Worm (Caenorhabditis elegans) whole organism, early embryonic: ENCODE measurements around the gene C49F8.14.

Experiments used
- ama-1 ChIP-seq: fragments of 150-350 bp; optimal IDR thresholded peaks from 2 replicates; lab custom pipeline; 2014
- ceh-13 ChIP-seq: fragments of 200-800 bp; sonication (Bioruptor generic); optimal IDR thresholded peaks from 2 replicates; lab custom pipeline; 2018; ENCODE audit warnings: mild to moderate bottlenecking, missing genetic modification characterization, missing compliant biosample characterization
- ceh-36 ChIP-seq: sonication (generic microtip); optimal IDR thresholded peaks from 2 replicates; lab custom pipeline; 2016; ENCODE audit warnings: missing genetic modification characterization, inconsistent platforms, missing compliant biosample characterization
- ets-7 ChIP-seq: sonication (generic microtip); optimal IDR thresholded peaks from 2 replicates; lab custom pipeline; 2016; ENCODE audit warnings: missing genotype, missing genetic modification characterization, missing compliant biosample characterization
- flt-1 ChIP-seq: fragments of 200-800 bp; sonication (Bioruptor generic); IDR thresholded peaks from 2 replicates; pipeline ENCODE4 v1.3.6; 2022; ENCODE audit warnings: missing genetic modification characterization, missing compliant biosample characterization
- hnd-1 ChIP-seq: sonication (generic microtip); optimal IDR thresholded peaks from 2 replicates; lab custom pipeline; 2016; ENCODE audit warnings: missing genetic modification characterization, missing compliant biosample characterization
- pes-1 ChIP-seq: fragments of 200-800 bp; sonication (Bioruptor generic); IDR thresholded peaks from 2 replicates; pipeline ENCODE4 v1.3.6; 2022; ENCODE audit warnings: missing genetic modification reagents, missing genetic modification characterization, missing compliant biosample characterization
- tbx-37 ChIP-seq: fragments of 200-800 bp; sonication (Bioruptor generic); conservative IDR thresholded peaks from 2 replicates; pipeline ENCODE4 v1.3.6; 2022; ENCODE audit warnings: missing genetic modification reagents, missing genetic modification characterization, missing compliant biosample characterization
- tra-4 ChIP-seq: sonication (generic microtip); optimal IDR thresholded peaks from 2 replicates; lab custom pipeline; 2017; ENCODE audit warnings: missing genetic modification characterization, missing compliant biosample characterization

- TF ChIP-seq ama-1 (lab: Kevin White, UChicago), result no peak
- TF ChIP-seq hnd-1 (tag; lab: Kevin White, UChicago), result no peak
- no peak for TF ChIP-seq tbx-37 (GFP tag; lab: Robert Waterston, UW)
- no peak for TF ChIP-seq tra-4 (tag; lab: Kevin White, UChicago)
- TF ChIP-seq pes-1, result no peak
- TF ChIP-seq flt-1 (GFP tag; lab: Robert Waterston, UW), result no peak
- no peak for TF ChIP-seq ceh-13
- TF ChIP-seq ets-7 (tag; lab: Kevin White, UChicago), result no peak
- no peak for TF ChIP-seq ceh-36 (tag; lab: Kevin White, UChicago)
Observed at ce11 chrX:13383273-13383672, 6.5 kb upstream of the C49F8.14 start.
